Worm (Caenorhabditis elegans) whole organism, L4 larva: ENCODE data around the gene ZC239.14.

ENCODE experiments used
- Y5F2A.4 ChIP-seq: fragments of 200-800 bp; sonication (Bioruptor generic); optimal IDR thresholded peaks from 2 replicates; lab custom pipeline; 2018; ENCODE audit warnings: mild to moderate bottlenecking, missing genetic modification characterization, missing compliant biosample characterization
- ZK337.2 ChIP-seq: fragments of 200-800 bp; sonication (Bioruptor generic); IDR thresholded peaks from 2 replicates; pipeline ENCODE4 v1.3.6; 2022; ENCODE audit warnings: missing genetic modification reagents, missing genetic modification characterization, missing compliant biosample characterization
- aly-2 ChIP-seq: sonication (generic microtip); optimal IDR thresholded peaks from 2 replicates; lab custom pipeline; 2018; ENCODE audit warnings: missing biosample characterization, missing genetic modification characterization
- mep-1 ChIP-seq: fragments of 150-350 bp; sonication (generic microtip); optimal IDR thresholded peaks from 3 replicates; lab custom pipeline; 2014; ENCODE audit warnings: missing biosample characterization, missing genetic modification characterization
- mxl-2 ChIP-seq: fragments of 200-800 bp; sonication (Bioruptor generic); conservative IDR thresholded peaks from 2 replicates; pipeline ENCODE4 v1.3.6; 2022; ENCODE audit warnings: missing genetic modification reagents, missing genetic modification characterization, missing compliant biosample characterization
- sdz-12 ChIP-seq: fragments of 200-800 bp; sonication (Bioruptor generic); optimal IDR thresholded peaks from 2 replicates; lab custom pipeline; 2018; ENCODE audit warnings: mild to moderate bottlenecking, missing genetic modification characterization, missing compliant biosample characterization
- unc-62 ChIP-seq, 3 experiments: fragments of 150-350 bp in 1 of 3; sonication (generic microtip); optimal IDR thresholded peaks in 2 of 3; peaks in 1 of 3; 1 replicate in 1 of 3; 2 replicates in 2 of 3; lab custom pipeline; 2014 to 2017; ENCODE audit warnings: missing biosample characterization in 3 of 3, missing genetic modification characterization in 3 of 3, missing genetic modification reagents in 3 of 3, missing genotype in 1 of 3
- ztf-11 ChIP-seq: fragments of 150-350 bp; optimal IDR thresholded peaks from 2 replicates; lab custom pipeline; 2014; ENCODE audit warnings: missing biosample characterization, missing genetic modification characterization

DNA sequence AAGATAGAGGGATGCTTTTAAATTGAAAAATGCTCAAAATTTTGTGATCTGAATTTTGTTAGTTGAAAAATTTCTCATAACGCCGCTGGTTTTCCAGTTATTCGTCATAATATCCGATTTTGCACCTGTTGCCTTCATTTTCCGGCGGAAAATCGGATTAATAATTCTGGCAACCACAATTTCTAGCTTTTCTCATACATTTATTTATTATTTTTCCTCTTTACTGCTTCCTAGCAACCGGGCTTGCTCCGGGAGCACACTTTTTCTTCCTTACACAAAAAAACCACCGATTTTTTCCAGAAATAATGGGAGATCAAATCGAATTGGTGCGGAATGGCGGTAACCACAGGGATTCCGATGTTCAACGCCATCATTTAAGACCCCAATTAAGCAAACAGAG is 45.5 kb upstream of the ZC239.14 start, which contains the start of gene F02E11.7:
- TF ChIP-seq mep-1 (tag; lab: Kevin White, UChicago) (no peak), ZK337.2 (GFP tag; lab: Robert Waterston, UW) (no peak), aly-2 (no peak), unc-62 (GFP tag; optimal IDR thresholded peaks at IDR 0.05 in 1 of 2; lab: Kevin White, UChicago) (no peak), unc-62 (tag; optimal IDR thresholded peaks at IDR 0.05; lab: Kevin White, UChicago) (no peak), sdz-12 (GFP tag; lab: Kevin White, UChicago) (no peak), Y5F2A.4 (GFP tag; lab: Kevin White, UChicago) (no peak), mxl-2 (GFP tag; lab: Robert Waterston, UW) (no peak), ztf-11 (no peak)
